Fruit fly (Drosophila melanogaster) whole organism, embryonic: ENCODE measurements around the gene mus101.

Experiments
- B-H1 ChIP-seq: fragments of 200-800 bp; sonication (Bioruptor generic); IDR thresholded peaks from 3 replicates; pipeline ENCODE4 v1.3.6; 2022; ENCODE audit warnings: missing biosample characterization, missing genetic modification characterization
- CG10654 ChIP-seq: fragments of 200-800 bp; sonication (Bioruptor generic); optimal IDR thresholded peaks from 2 replicates; lab custom pipeline; 2016; ENCODE audit warnings: missing biosample characterization, missing genetic modification characterization
- CG11085 ChIP-seq: fragments of 200-800 bp; sonication (Bioruptor generic); IDR thresholded peaks from 2 replicates; pipeline ENCODE4 v1.3.6; 2022; ENCODE audit warnings: missing biosample characterization, missing genetic modification characterization
- CG11695 ChIP-seq: fragments of 200-800 bp; sonication (Bioruptor generic); IDR thresholded peaks from 3 replicates; pipeline ENCODE4 v1.3.6; 2022; ENCODE audit warnings: missing biosample characterization, missing genetic modification characterization
- CG11696 ChIP-seq: fragments of 200-800 bp; sonication (Bioruptor generic); IDR thresholded peaks from 2 replicates; pipeline ENCODE4 v1.3.6; 2022; ENCODE audit warnings: missing biosample characterization, missing genetic modification characterization
- CG12219 ChIP-seq: fragments of 200-800 bp; sonication (Bioruptor generic); optimal IDR thresholded peaks from 3 replicates; lab custom pipeline; 2018; ENCODE audit warnings: missing biosample characterization, mild to moderate bottlenecking, missing genetic modification characterization
- CG12942 ChIP-seq: fragments of 200-800 bp; sonication (Bioruptor generic); optimal IDR thresholded peaks from 3 replicates; lab custom pipeline; 2016; ENCODE audit warnings: missing biosample characterization, missing genetic modification characterization
- CG14014 ChIP-seq: fragments of 200-800 bp; sonication (Bioruptor generic); IDR thresholded peaks from 2 replicates; pipeline ENCODE4 v1.3.6; 2022; ENCODE audit warnings: missing biosample characterization, missing genetic modification characterization
- CG14667 ChIP-seq: fragments of 200-800 bp; sonication (Bioruptor generic); IDR thresholded peaks from 2 replicates; pipeline ENCODE4 v1.3.6; 2022; ENCODE audit warnings: missing biosample characterization, missing genetic modification characterization
- CG1647 ChIP-seq: fragments of 200-800 bp; sonication (Bioruptor generic); optimal IDR thresholded peaks from 3 replicates; lab custom pipeline; 2016; ENCODE audit warnings: missing biosample characterization, missing genetic modification characterization
- CG17829 ChIP-seq: fragments of 200-800 bp; optimal IDR thresholded peaks from 2 replicates; lab custom pipeline; 2019; ENCODE audit warnings: missing biosample characterization, mild to moderate bottlenecking, missing genetic modification characterization, moderate library complexity
- CG32767 ChIP-seq: fragments of 200-800 bp; sonication (Bioruptor generic); IDR thresholded peaks from 2 replicates; pipeline ENCODE4 v1.3.6; 2022; ENCODE audit warnings: missing biosample characterization, missing genetic modification characterization
- CG4617 ChIP-seq: fragments of 200-800 bp; sonication (Bioruptor generic); optimal IDR thresholded peaks from 3 replicates; lab custom pipeline; 2016; ENCODE audit warnings: missing biosample characterization, missing genetic modification characterization, borderline replicate concordance
- CG5245 ChIP-seq: fragments of 200-800 bp; sonication (Bioruptor generic); optimal IDR thresholded peaks from 3 replicates; lab custom pipeline; 2016; ENCODE audit warnings: missing biosample characterization, missing genetic modification characterization
- CG6683 ChIP-seq: fragments of 200-800 bp; sonication (Bioruptor generic); optimal IDR thresholded peaks from 2 replicates; lab custom pipeline; 2017; ENCODE audit warnings: missing biosample characterization, mild to moderate bottlenecking, missing genetic modification characterization, missing genetic modification reagents
- CG7928 ChIP-seq: fragments of 200-800 bp; sonication (Bioruptor generic); optimal IDR thresholded peaks from 2 replicates; lab custom pipeline; 2017; ENCODE audit warnings: missing biosample characterization, mild to moderate bottlenecking, missing genetic modification characterization
- CG9727 ChIP-seq: fragments of 200-800 bp; sonication (Bioruptor generic); optimal IDR thresholded peaks from 3 replicates; lab custom pipeline; 2017; ENCODE audit warnings: missing biosample characterization, mild to moderate bottlenecking, missing genetic modification characterization
- CG9817 ChIP-seq: fragments of 200-800 bp; sonication (Bioruptor generic); optimal IDR thresholded peaks from 2 replicates; lab custom pipeline; 2018; ENCODE audit warnings: missing biosample characterization, mild to moderate bottlenecking, missing genetic modification characterization, moderate library complexity
- Chrac-16 ChIP-seq: fragments of 200-800 bp; sonication (Bioruptor generic); optimal IDR thresholded peaks from 3 replicates; lab custom pipeline; 2016; ENCODE audit warnings: missing biosample characterization, missing genetic modification characterization
- Dip2 ChIP-seq: fragments of 200-800 bp; sonication (Bioruptor generic); IDR thresholded peaks from 2 replicates; pipeline ENCODE4 v1.3.6; 2022; ENCODE audit warnings: missing biosample characterization, missing genetic modification characterization
- E2f2 ChIP-seq: fragments of 200-800 bp; sonication (Bioruptor generic); IDR thresholded peaks from 2 replicates; pipeline ENCODE4 v1.3.6; 2022; ENCODE audit warnings: missing biosample characterization, missing genetic modification characterization
- Ets65A ChIP-seq: fragments of 200-800 bp; sonication (Bioruptor generic); peaks from one replicate; lab custom pipeline; 2016; ENCODE audit warnings: missing biosample characterization, missing genetic modification characterization
- Ets97D ChIP-seq: fragments of 200-800 bp; sonication (Bioruptor generic); optimal IDR thresholded peaks from 3 replicates; lab custom pipeline; 2016; ENCODE audit warnings: missing biosample characterization, missing genetic modification characterization
- Fer3 ChIP-seq: fragments of 200-800 bp; sonication (Bioruptor generic); optimal IDR thresholded peaks from 2 replicates; lab custom pipeline; 2018; ENCODE audit warnings: missing biosample characterization, mild to moderate bottlenecking, missing genetic modification characterization, moderate library complexity
- Hmr ChIP-seq: fragments of 200-800 bp; sonication (Bioruptor generic); optimal IDR thresholded peaks from 3 replicates; lab custom pipeline; 2017; ENCODE audit warnings: mild to moderate bottlenecking, missing biosample characterization, missing genetic modification reagents, missing genetic modification characterization
- Hr51 ChIP-seq, 2 experiments: fragments of 200-800 bp; sonication (Bioruptor generic); optimal IDR thresholded peaks; 2 replicates in 1 of 2; 3 replicates in 1 of 2; lab custom pipeline; 2016 to 2018; ENCODE audit warnings: missing biosample characterization in 2 of 2, missing genetic modification characterization in 2 of 2, mild to moderate bottlenecking in 1 of 2, moderate library complexity in 1 of 2
- Myb ChIP-seq: fragments of 200-800 bp; sonication (Bioruptor generic); optimal IDR thresholded peaks from 2 replicates; lab custom pipeline; 2016; ENCODE audit warnings: missing biosample characterization, missing genetic modification characterization
- Neu2 ChIP-seq: fragments of 200-800 bp; sonication (Bioruptor generic); optimal IDR thresholded peaks from 3 replicates; lab custom pipeline; 2016; ENCODE audit warnings: missing biosample characterization, missing genetic modification characterization, borderline replicate concordance
- Ssrp ChIP-seq: fragments of 200-800 bp; sonication (Bioruptor generic); optimal IDR thresholded peaks from 2 replicates; lab custom pipeline; 2018; ENCODE audit warnings: missing biosample characterization, mild to moderate bottlenecking, missing genetic modification characterization, moderate library complexity
- YL-1 ChIP-seq: fragments of 200-800 bp; sonication (Bioruptor generic); optimal IDR thresholded peaks from 3 replicates; lab custom pipeline; 2017; ENCODE audit warnings: missing biosample characterization, mild to moderate bottlenecking, missing genetic modification characterization
- bsh ChIP-seq, 2 experiments: fragments of 200-800 bp; sonication (Bioruptor generic); optimal IDR thresholded peaks; 2 replicates each; lab custom pipeline; 2017 to 2018; ENCODE audit warnings: mild to moderate bottlenecking in 2 of 2, missing biosample characterization in 2 of 2, missing genetic modification characterization in 2 of 2, moderate library complexity in 1 of 2
- chif ChIP-seq, 2 experiments: fragments of 200-800 bp; sonication (Bioruptor generic); optimal IDR thresholded peaks; 3 replicates each; lab custom pipeline; 2016; ENCODE audit warnings: missing biosample characterization in 2 of 2, missing genetic modification characterization in 2 of 2
- ci ChIP-seq: fragments of 200-800 bp; sonication (Bioruptor generic); IDR thresholded peaks from 3 replicates; pipeline ENCODE4 v1.3.6; 2022; ENCODE audit warnings: missing biosample characterization, missing genetic modification characterization
- fd3F ChIP-seq: fragments of 200-800 bp; sonication (Bioruptor generic); optimal IDR thresholded peaks from 2 replicates; lab custom pipeline; 2018; ENCODE audit warnings: missing biosample characterization, mild to moderate bottlenecking, missing genetic modification characterization, moderate library complexity
- fd64A ChIP-seq: fragments of 200-800 bp; sonication (Bioruptor generic); optimal IDR thresholded peaks from 3 replicates; lab custom pipeline; 2018; ENCODE audit warnings: missing biosample characterization, mild to moderate bottlenecking, missing genetic modification characterization
- ftz-f1 ChIP-seq: fragments of 200-800 bp; sonication (Bioruptor generic); optimal IDR thresholded peaks from 2 replicates; lab custom pipeline; 2016; ENCODE audit warnings: missing biosample characterization, missing genetic modification characterization
- hkb ChIP-seq, 2 experiments: fragments of 200-800 bp in 1 of 2; fragments of >200 bp in 1 of 2; sonication (Bioruptor generic) in 1 of 2; IDR thresholded peaks in 1 of 2; optimal IDR thresholded peaks in 1 of 2; 2 replicates each; pipeline versions ENCODE4 v1.3.6 to Lab custom; 2017 to 2022; ENCODE audit warnings: missing biosample characterization in 1 of 2, missing genetic modification characterization in 1 of 2
- inv ChIP-seq: fragments of 200-800 bp; sonication (Bioruptor generic); IDR thresholded peaks from 2 replicates; pipeline ENCODE4 v1.3.6; 2022; ENCODE audit warnings: missing biosample characterization, missing genetic modification characterization; ENCODE audit not compliant: partially characterized antibody
- lilli ChIP-seq: fragments of 200-800 bp; sonication (Bioruptor generic); optimal IDR thresholded peaks from 3 replicates; lab custom pipeline; 2016; ENCODE audit warnings: missing biosample characterization, missing genetic modification characterization
- nom ChIP-seq: fragments of 200-800 bp; sonication (Bioruptor generic); optimal IDR thresholded peaks from 2 replicates; lab custom pipeline; 2017; ENCODE audit warnings: missing biosample characterization, missing genetic modification characterization, mild to moderate bottlenecking, moderate library complexity, missing genetic modification reagents
- onecut ChIP-seq: fragments of 200-800 bp; sonication (Bioruptor generic); IDR thresholded peaks from 2 replicates; pipeline ENCODE4 v1.3.6; 2022; ENCODE audit warnings: missing biosample characterization, missing genetic modification characterization
- pum ChIP-seq: fragments of 200-800 bp; sonication (Bioruptor generic); optimal IDR thresholded peaks from 2 replicates; lab custom pipeline; 2016; ENCODE audit warnings: missing biosample characterization, missing genetic modification characterization
- ro ChIP-seq: fragments of 200-800 bp; sonication (Bioruptor generic); IDR thresholded peaks from 2 replicates; pipeline ENCODE4 v1.3.6; 2022; ENCODE audit warnings: missing biosample characterization, missing genetic modification characterization
- sna ChIP-seq: fragments of 200-800 bp; sonication (Bioruptor generic); IDR thresholded peaks from 2 replicates; pipeline ENCODE4 v1.3.6; 2022; ENCODE audit warnings: missing biosample characterization, missing genetic modification characterization; ENCODE audit not compliant: partially characterized antibody
- ttk ChIP-seq: fragments of 200-800 bp; sonication (Bioruptor generic); IDR thresholded peaks from 2 replicates; pipeline ENCODE4 v2.1.2; 2022; ENCODE audit warnings: missing biosample characterization, missing genetic modification characterization
- wdn ChIP-seq: fragments of 200-800 bp; sonication (Bioruptor generic); IDR thresholded peaks from 2 replicates; pipeline ENCODE4 v1.3.6; 2022; ENCODE audit warnings: missing biosample characterization, missing genetic modification characterization
- yki ChIP-seq: fragments of >200 bp; optimal IDR thresholded peaks from 3 replicates; lab custom pipeline; 2018

mus101 gene

DNA sequence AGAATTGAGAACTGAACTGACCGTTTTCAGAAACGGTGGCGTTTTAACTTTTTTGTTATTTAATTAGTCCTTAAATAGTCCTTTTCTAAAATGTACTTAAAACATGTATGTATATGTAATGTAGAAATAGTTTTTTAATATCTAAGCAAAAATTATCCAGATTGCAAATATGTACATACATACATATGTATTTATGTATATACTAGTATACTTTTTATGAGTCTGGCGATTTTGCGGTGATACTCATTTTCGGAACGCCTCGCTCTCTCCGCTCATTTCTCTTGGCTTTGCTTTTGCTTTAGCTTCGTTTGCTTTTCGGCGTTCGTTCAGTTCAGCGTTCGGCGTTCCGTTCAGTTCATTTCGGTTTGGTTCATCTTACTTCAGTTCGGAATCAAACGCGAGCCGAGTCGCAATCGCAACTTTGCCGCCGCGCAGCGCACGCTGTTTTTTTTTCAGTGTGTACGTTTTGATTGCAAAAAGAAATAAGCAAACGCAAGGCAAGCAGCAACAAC is 40.4 kb downstream of the mus101 start, which contains the start of gene rdgB (continued):
- TF ChIP-seq CG6683 (peak; percentile 31), Chrac-16 (GFP tag; lab: Kevin White, UChicago) (peak; percentile 62), chif (GFP tag; optimal IDR thresholded peaks at IDR 0.05; lab: Kevin White, UChicago) (peak in 1 of 2 experiments; percentile 33), bsh (GFP tag; optimal IDR thresholded peaks at IDR 0.05; lab: Kevin White, UChicago) (peak in 1 of 2 experiments; percentile 78), CG9817 (tag; lab: Kevin White, UChicago) (peak; percentile 70), Neu2 (GFP tag; lab: Kevin White, UChicago) (no peak), CG14014 (GFP tag; lab: Robert Waterston, UW) (peak; percentile 52), CG32767 (GFP tag; lab: Robert Waterston, UW) (0 out of 2 replicates have a peak, but pooled peaks have one; percentile 60), CG12942 (GFP tag; lab: Kevin White, UChicago) (peak; percentile 66), CG17829 (peak; percentile 82), nom (GFP tag; lab: Kevin White, UChicago) (peak; percentile 67), Hr51 (GFP tag; optimal IDR thresholded peaks at IDR 0.05; lab: Kevin White, UChicago) (peak; percentile 43 to 85), CG12219 (GFP tag; lab: Kevin White, UChicago) (peak; percentile 26), hkb (optimal IDR thresholded peaks at IDR 0.05; lab: Kevin White, UChicago) (no peak), hkb (GFP tag; IDR thresholded peaks at IDR 0.05; lab: Robert Waterston, UW) (peak; percentile 82), E2f2 (GFP tag; lab: Robert Waterston, UW) (peak; percentile 44; the same call in 1 of the 2 replicates), CG11696 (GFP tag; lab: Robert Waterston, UW) (0 out of 2 replicates have a peak, but pooled peaks have one; percentile 9), Dip2 (GFP tag; lab: Robert Waterston, UW) (no peak), CG11695 (GFP tag; lab: Robert Waterston, UW) (peak; percentile 30; the same call in 1 of the 3 replicates), B-H1 (GFP tag; lab: Robert Waterston, UW) (peak; percentile 15; the same call in 1 of the 3 replicates), YL-1 (no peak), fd3F (GFP tag; lab: Kevin White, UChicago) (peak; percentile 57), Ets97D (no peak), CG7928 (GFP tag; lab: Kevin White, UChicago) (peak; percentile 9), Hmr (GFP tag; lab: Kevin White, UChicago) (peak; percentile 83), pum (GFP tag; lab: Kevin White, UChicago) (peak; percentile 52), Fer3 (tag; lab: Kevin White, UChicago) (peak; percentile 72), CG10654 (peak; percentile 58), lilli (GFP tag; lab: Kevin White, UChicago) (peak; percentile 67), ci (GFP tag; lab: Robert Waterston, UW) (peak; percentile 55; the same call in 1 of the 3 replicates), onecut (GFP tag; lab: Robert Waterston, UW) (peak; percentile 55)

- TF ChIP-seq Myb (GFP tag; lab: Kevin White, UChicago) (no peak), CG4617 (GFP tag; lab: Kevin White, UChicago) (no peak), CG9727 (peak; percentile 27), Ssrp (tag; lab: Kevin White, UChicago) (peak; percentile 47), sna (GFP tag; lab: Robert Waterston, UW) (no peak), CG11085 (GFP tag; lab: Robert Waterston, UW) (no peak), chif (GFP tag; optimal IDR thresholded peaks at IDR 0.05; lab: Kevin White, UChicago) (peak in 1 of 2 experiments; percentile 1), nom (GFP tag; lab: Kevin White, UChicago) (no peak), Fer3 (tag; lab: Kevin White, UChicago) (peak; percentile 36), fd64A (GFP tag; lab: Kevin White, UChicago) (no peak), ro (GFP tag; lab: Robert Waterston, UW) (no peak), CG1647 (GFP tag; lab: Kevin White, UChicago) (no peak), inv (GFP tag; lab: Robert Waterston, UW) (no peak), CG5245 (GFP tag; lab: Kevin White, UChicago) (no peak), pum (GFP tag; lab: Kevin White, UChicago) (no peak), wdn (GFP tag; lab: Robert Waterston, UW) (0 out of 2 replicates have a peak, but pooled peaks have one; percentile 34), ttk (GFP tag; lab: Robert Waterston, UW) (peak; percentile 57), CG14667 (GFP tag; lab: Robert Waterston, UW) (no peak), ftz-f1 (GFP tag; lab: Kevin White, UChicago) (no peak), yki (no peak), Ets65A (GFP tag; lab: Kevin White, UChicago) (no peak)
These were observed 42.5 kb downstream of the mus101 start for dm6 chrX:13764397-13765119.
